Fruit fly (Drosophila melanogaster) whole organism, prepupa: ENCODE data around the gene Pep.

Source experiments
- Blimp-1 ChIP-seq: fragments of 200-800 bp; sonication (Bioruptor generic); optimal IDR thresholded peaks from 3 replicates; lab custom pipeline; 2017; ENCODE audit warnings: missing biosample characterization, missing genetic modification characterization, mild to moderate bottlenecking, moderate library complexity, missing genetic modification reagents
- CG8632 ChIP-seq: fragments of 200-800 bp; sonication (Bioruptor generic); optimal IDR thresholded peaks from 3 replicates; lab custom pipeline; 2016; ENCODE audit warnings: missing biosample characterization, missing genetic modification characterization
- Eip75B ChIP-seq: fragments of 200-800 bp; sonication (Bioruptor generic); optimal IDR thresholded peaks from 3 replicates; lab custom pipeline; 2016; ENCODE audit warnings: missing biosample characterization, missing genetic modification characterization
- Hr39 ChIP-seq: fragments of 200-800 bp; sonication (Bioruptor generic); optimal IDR thresholded peaks from 2 replicates; lab custom pipeline; 2016; ENCODE audit warnings: missing biosample characterization, missing genetic modification characterization
- OdsH ChIP-seq: fragments of 200-800 bp; sonication (Bioruptor generic); optimal IDR thresholded peaks from 3 replicates; lab custom pipeline; 2016; ENCODE audit warnings: missing biosample characterization, missing genetic modification characterization
- Smox ChIP-seq: fragments of 200-800 bp; sonication (Bioruptor generic); optimal IDR thresholded peaks from 3 replicates; lab custom pipeline; 2016; ENCODE audit warnings: missing biosample characterization, missing genetic modification characterization
- Sox102F ChIP-seq: fragments of 200-800 bp; sonication (Bioruptor generic); optimal IDR thresholded peaks from 2 replicates; lab custom pipeline; 2016; ENCODE audit warnings: missing biosample characterization, mild to moderate bottlenecking, missing genetic modification characterization
- achi ChIP-seq: fragments of 200-800 bp; sonication (Bioruptor generic); optimal IDR thresholded peaks from 3 replicates; lab custom pipeline; 2016; ENCODE audit warnings: missing biosample characterization, missing genetic modification characterization
- net ChIP-seq: fragments of 200-800 bp; sonication (Bioruptor generic); optimal IDR thresholded peaks from 3 replicates; lab custom pipeline; 2016; ENCODE audit warnings: missing biosample characterization, missing genetic modification characterization

DNA sequence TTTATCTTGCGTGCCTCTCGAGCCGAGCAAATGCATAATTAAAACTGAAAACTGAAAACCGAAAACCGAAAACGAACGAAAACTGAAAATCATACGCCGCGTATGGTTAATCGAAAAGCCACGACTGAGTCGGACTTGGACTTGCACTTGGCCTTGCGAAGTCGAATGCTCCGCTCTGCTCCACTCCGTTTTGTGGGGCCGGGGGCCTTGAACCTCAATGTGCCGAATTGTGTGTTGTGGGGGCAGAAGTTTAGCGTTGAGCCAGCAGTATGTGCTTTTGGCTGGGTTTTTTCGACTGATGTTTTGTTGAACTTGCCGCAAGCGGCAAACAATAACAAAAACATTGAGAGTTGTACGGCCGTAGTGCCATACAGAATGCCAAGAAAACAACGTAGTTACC lies 29.6 kb downstream of the Pep start:
- no peak for TF ChIP-seq achi (GFP tag; lab: Kevin White, UChicago)
- TF ChIP-seq net (GFP tag; lab: Kevin White, UChicago), result no peak
- TF ChIP-seq OdsH (GFP tag; lab: Kevin White, UChicago), result no peak
- TF ChIP-seq Blimp-1, result no peak
- no peak for TF ChIP-seq Hr39 (GFP tag; lab: Kevin White, UChicago)
- no peak for TF ChIP-seq Eip75B
- no peak for TF ChIP-seq Sox102F (GFP tag; lab: Kevin White, UChicago)
- no peak for TF ChIP-seq CG8632 (GFP tag; lab: Kevin White, UChicago)
- TF ChIP-seq Smox (GFP tag; lab: Kevin White, UChicago), result no peak
